Worm (Caenorhabditis elegans): Measurements from ENCODE around the gene srbc-66.
"Not testable (repeated sequence)": the region's sequence is repeated elsewhere in the genome, so short reads cannot be mapped to it uniquely, and the experiment has no call there.

DNA sequence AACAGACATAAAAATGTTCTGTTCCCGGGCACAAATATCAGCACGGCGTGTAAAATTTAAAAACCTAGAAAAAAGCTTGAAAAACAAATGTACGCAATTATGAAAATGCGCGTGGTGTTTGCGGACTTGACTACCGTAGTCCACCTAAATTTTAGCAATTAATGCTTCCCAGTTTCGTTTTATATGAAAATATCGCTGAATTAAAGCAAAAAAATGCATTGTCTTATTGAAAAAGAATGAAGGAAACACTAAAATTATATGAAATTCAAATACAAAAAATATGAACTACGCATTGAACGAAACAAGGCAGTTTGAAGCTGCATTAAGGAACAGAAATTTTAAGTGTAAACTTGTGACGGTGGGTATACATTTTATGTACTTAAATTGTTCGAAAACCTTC lies 24.3 kb upstream of the srbc-66 start, which contains the start of gene ugt-64:
- TF ChIP-seq madf-9 (GFP tag; conservative IDR thresholded peaks at IDR 0.05); mxl-3 (GFP tag; optimal IDR thresholded peaks at IDR 0.05); ama-1 (optimal IDR thresholded peaks at IDR 0.05); ces-1 (GFP tag; optimal IDR thresholded peaks at IDR 0.05): not testable (repeated sequence)
